Fruit fly (Drosophila melanogaster): ENCODE measurements around the gene Gr68a.
A peak's percentile ranks its signal among the peaks of the same experiment; 100 is the strongest.

Gene Gr68a

dm6 chr3L:11788195-11788594 is 37.1 kb downstream of the Gr68a start:
- TF ChIP-seq CG7045 (GFP tag; optimal IDR thresholded peaks at IDR 0.05) (peak; percentile 39), Hr96 (GFP tag; optimal IDR thresholded peaks at IDR 0.05) (peak; percentile 7), CG12768 (GFP tag; optimal IDR thresholded peaks at IDR 0.05) (peak; percentile 42), ovo (GFP tag; optimal IDR thresholded peaks at IDR 0.05) (peak; percentile 50), CG11617 (GFP tag; optimal IDR thresholded peaks at IDR 0.05) (peak; percentile 19), kay (GFP tag; ENCODE audit: borderline replicate concordance) (no peak), pad (GFP tag; optimal IDR thresholded peaks at IDR 0.05) (no peak), CG7101 (tag; optimal IDR thresholded peaks at IDR 0.05) (peak; percentile 23)

DNA sequence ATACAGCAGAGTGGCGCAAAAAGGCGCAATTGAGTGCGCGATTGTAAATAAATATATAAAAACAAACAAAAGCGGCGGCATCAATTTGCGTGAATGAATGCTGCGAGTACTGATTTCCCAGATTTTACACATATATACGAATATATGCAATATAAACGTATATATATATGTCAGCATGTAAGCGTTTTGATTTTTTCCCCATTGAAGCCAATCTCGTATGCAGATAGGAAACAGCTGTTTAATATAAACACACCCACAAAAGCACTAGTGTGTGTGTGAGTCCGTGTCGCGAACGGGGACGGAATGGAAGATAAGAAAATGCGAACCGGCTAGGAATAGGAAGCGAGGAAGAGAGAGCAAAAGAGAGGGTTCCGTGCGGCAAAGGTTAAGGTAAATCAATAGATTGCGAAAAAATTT is 37.8 kb downstream of the Gr68a start:
- TF ChIP-seq CG5204 (GFP tag; optimal IDR thresholded peaks at IDR 0.05) (no peak), cnc (optimal IDR thresholded peaks at IDR 0.05) (no peak), cic (GFP tag; optimal IDR thresholded peaks at IDR 0.05) (peak; percentile 99), Hr96 (GFP tag; optimal IDR thresholded peaks at IDR 0.05) (no peak), CG7101 (tag; optimal IDR thresholded peaks at IDR 0.05) (no peak), Clk (GFP tag; optimal IDR thresholded peaks at IDR 0.05) (no peak), CG33017 (tag; optimal IDR thresholded peaks at IDR 0.05) (no peak), Mnt (GFP tag; optimal IDR thresholded peaks at IDR 0.05) (peak; percentile 17), kay (GFP tag; ENCODE audit: borderline replicate concordance) (peak; percentile 90), Crg-1 (GFP tag; optimal IDR thresholded peaks at IDR 0.05) (no peak), bab1 (GFP tag; optimal IDR thresholded peaks at IDR 0.05) (no peak), tj (GFP tag; optimal IDR thresholded peaks at IDR 0.05) (peak; percentile 11), ovo (GFP tag; optimal IDR thresholded peaks at IDR 0.05) (no peak), pad (GFP tag; optimal IDR thresholded peaks at IDR 0.05) (peak; percentile 57), CG14711 (tag; optimal IDR thresholded peaks at IDR 0.05) (no peak), CG1620 (GFP tag; optimal IDR thresholded peaks at IDR 0.05) (no peak), CG12768 (GFP tag; optimal IDR thresholded peaks at IDR 0.05) (no peak)

DNA sequence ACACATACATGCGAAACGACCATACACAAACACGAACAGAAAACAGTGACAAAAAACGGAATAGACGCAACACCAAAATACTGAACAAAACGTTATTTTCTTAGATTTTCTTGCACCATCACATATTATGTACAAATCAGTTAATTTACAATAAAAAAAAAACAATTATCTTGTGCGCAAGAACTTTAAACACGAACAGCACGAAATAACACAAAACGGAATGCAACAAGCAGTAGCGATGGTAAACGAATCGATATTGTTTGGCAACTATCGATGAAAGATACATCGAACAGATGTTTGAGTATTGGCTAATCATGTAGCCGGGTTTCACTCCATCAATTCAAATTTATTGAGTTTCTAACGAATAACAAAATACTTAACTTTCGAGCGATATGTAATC is 38.7 kb downstream of the Gr68a start, which contains the start of gene Pi3K68D:
Pi3K68D (minus strand) TSS at position 241 of the 400 bp plus-strand sequence.
- TF ChIP-seq toe (GFP tag; optimal IDR thresholded peaks at IDR 0.05), result peak; percentile 13
- TF ChIP-seq bab1 (GFP tag; optimal IDR thresholded peaks at IDR 0.05), result peak; percentile 36
- peak; percentile 4 for TF ChIP-seq CG1620 (GFP tag; optimal IDR thresholded peaks at IDR 0.05)
- TF ChIP-seq kay (GFP tag; ENCODE audit: borderline replicate concordance), result peak; percentile 93
- TF ChIP-seq CG7101 (tag; optimal IDR thresholded peaks at IDR 0.05), result peak; percentile 15
- no peak for TF ChIP-seq CG7045 (GFP tag; optimal IDR thresholded peaks at IDR 0.05)
- no peak for TF ChIP-seq Hr96 (GFP tag; optimal IDR thresholded peaks at IDR 0.05)

- TF ChIP-seq bab1 (GFP tag; optimal IDR thresholded peaks at IDR 0.05) (no peak), toe (GFP tag; optimal IDR thresholded peaks at IDR 0.05) (no peak), CG12768 (GFP tag; optimal IDR thresholded peaks at IDR 0.05) (no peak), CG33017 (tag; optimal IDR thresholded peaks at IDR 0.05) (no peak), Clk (GFP tag; optimal IDR thresholded peaks at IDR 0.05) (no peak), pad (GFP tag; optimal IDR thresholded peaks at IDR 0.05) (no peak)
Measured at dm6 chr3L:11793233-11793800, 42.2 kb downstream of the Gr68a start, which contains the start of the genes twy and CG10907. TSS of gene twy (minus strand) at chr3L:11793283. TSS of gene CG10907 (plus strand) at chr3L:11793514.

- TF ChIP-seq bab1 (GFP tag; optimal IDR thresholded peaks at IDR 0.05) (peak; percentile 34), CG7045 (GFP tag; optimal IDR thresholded peaks at IDR 0.05) (no peak), kay (GFP tag; ENCODE audit: borderline replicate concordance) (peak; percentile 48)
Measured at dm6 chr3L:11795440-11795983, 44.4 kb downstream of the Gr68a start, which contains the start of gene Klp68D. TSS of gene Klp68D (plus strand) at chr3L:11795614.

dm6 chr3L:11800761-11801160 is 49.7 kb downstream of the Gr68a start, which contains the start of gene Gcat:
TSS of gene Gcat (minus strand) at chr3L:11800861.
- no peak for TF ChIP-seq cnc (optimal IDR thresholded peaks at IDR 0.05)

DNA sequence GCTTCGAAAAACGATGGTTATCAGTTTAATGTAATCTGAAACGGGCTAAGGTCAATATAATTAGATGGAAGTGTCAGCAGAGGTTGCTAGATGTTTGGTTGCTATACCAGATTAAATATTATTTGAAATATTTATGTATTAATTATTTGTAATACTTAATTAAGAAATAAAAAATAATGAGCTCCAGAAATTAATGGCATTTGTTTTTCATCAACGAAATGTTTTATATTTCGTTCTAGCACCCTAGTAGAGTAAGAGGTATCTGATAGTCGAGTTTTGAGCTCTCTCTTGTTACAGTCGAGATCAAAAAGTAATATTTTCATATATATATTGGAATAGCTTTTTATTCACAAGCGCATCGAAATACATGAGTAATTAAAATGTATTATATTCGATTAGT is 50.5 kb downstream of the Gr68a start:
- TF ChIP-seq ovo (GFP tag; optimal IDR thresholded peaks at IDR 0.05), result no peak
- TF ChIP-seq CG7101 (tag; optimal IDR thresholded peaks at IDR 0.05), result no peak
- TF ChIP-seq cnc (optimal IDR thresholded peaks at IDR 0.05), result no peak
- no peak for TF ChIP-seq CG14711 (tag; optimal IDR thresholded peaks at IDR 0.05)
- no peak for TF ChIP-seq CG1620 (GFP tag; optimal IDR thresholded peaks at IDR 0.05)

Data from whole organism, adult.